Fruit fly (Drosophila melanogaster): ENCODE data around the gene CG4565.

The CG4565 gene

DNA sequence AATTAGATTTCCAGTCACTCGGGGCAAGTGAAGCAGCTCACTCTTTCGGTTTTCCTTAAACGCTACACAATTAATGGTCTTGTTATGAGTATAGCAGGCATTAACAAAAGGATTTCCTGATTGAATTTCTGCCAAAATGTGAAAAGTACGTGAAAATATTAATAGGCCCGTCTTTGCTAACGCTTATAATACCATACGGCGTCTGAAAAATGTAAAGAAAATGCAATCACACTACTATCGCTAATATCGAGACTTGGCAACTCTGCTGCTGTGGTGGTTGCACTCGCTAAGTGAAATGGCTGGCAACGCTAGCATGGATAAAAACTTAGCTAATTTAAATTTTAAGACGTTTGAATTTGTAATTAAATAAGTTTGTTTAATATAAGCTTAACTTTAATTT lies 40.8 kb downstream of the CG4565 start, which contains the start of gene CG6621 (continued):
- TF ChIP-seq sisA (GFP tag; IDR thresholded peaks at IDR 0.05) (no peak), CG7928 (GFP tag; optimal IDR thresholded peaks at IDR 0.05) (peak; percentile 31)

Data from whole organism, embryonic.